Worm (Caenorhabditis elegans) whole organism, L3 larva: ENCODE measurements around the gene K10C2.2.

Experiments
- elt-3 ChIP-seq, 3 experiments: fragments of 150-350 bp in 1 of 3; sonication (generic microtip) in 2 of 3; optimal IDR thresholded peaks; 2 replicates in 2 of 3; 4 replicates in 1 of 3; lab custom pipeline; 2014 to 2017; ENCODE audit warnings: missing biosample characterization in 3 of 3, missing genetic modification characterization in 3 of 3
- nhr-25 ChIP-seq: sonication (generic microtip); optimal IDR thresholded peaks from 2 replicates; lab custom pipeline; 2017; ENCODE audit warnings: missing biosample characterization, missing genetic modification characterization
- nhr-77 ChIP-seq: fragments of 150-350 bp; optimal IDR thresholded peaks from 2 replicates; lab custom pipeline; 2014; ENCODE audit warnings: missing biosample characterization, missing genetic modification characterization
- sea-2 ChIP-seq: fragments of 150-350 bp; sonication (generic microtip); optimal IDR thresholded peaks from 4 replicates; lab custom pipeline; 2014; ENCODE audit warnings: missing biosample characterization, missing genetic modification reagents, missing genetic modification characterization
- unc-39 ChIP-seq: sonication (generic microtip); optimal IDR thresholded peaks from 4 replicates; lab custom pipeline; 2017; ENCODE audit warnings: missing biosample characterization, missing genetic modification characterization

DNA sequence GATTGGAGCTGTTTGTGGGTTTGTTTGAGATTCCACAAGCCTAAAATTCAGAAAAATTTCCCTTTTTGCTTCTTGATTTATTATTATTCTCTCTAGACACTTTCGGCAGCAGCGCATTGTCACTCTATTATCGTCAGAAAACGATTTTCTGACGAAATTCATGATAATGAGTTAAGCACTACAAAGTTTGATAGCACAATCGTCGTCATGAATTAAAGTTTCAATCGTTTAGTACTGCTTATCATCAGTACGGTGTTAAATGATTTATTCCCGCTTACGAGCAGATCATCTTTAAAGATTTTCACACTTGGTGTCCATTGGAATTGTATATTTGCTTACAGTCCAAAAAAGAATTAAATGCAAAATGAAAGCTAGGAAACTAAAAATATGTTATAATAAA, 4.0 kb downstream of the K10C2.2 start:
- TF ChIP-seq unc-39 (no peak), nhr-25 (no peak), sea-2 (GFP tag; lab: Kevin White, UChicago) (no peak), elt-3 (tag; optimal IDR thresholded peaks at IDR 0.05; lab: Kevin White, UChicago) (no peak), nhr-77 (no peak)
